Worm (Caenorhabditis elegans) whole organism, mixed stage, embryonic: Measurements from ENCODE around the gene F31E8.4.
A peak's percentile ranks its signal among the peaks of the same experiment; 100 is the strongest.

Experiments
- M03D4.4 ChIP-seq: sonication (generic microtip); optimal IDR thresholded peaks from 2 replicates; lab custom pipeline; 2017; ENCODE audit warnings: mild to moderate bottlenecking, missing genetic modification characterization, missing compliant biosample characterization
- bed-3 ChIP-seq: fragments of 200-800 bp; sonication (Bioruptor generic); optimal IDR thresholded peaks from 3 replicates; lab custom pipeline; 2018; ENCODE audit warnings: mild to moderate bottlenecking, missing genetic modification characterization, moderate library complexity, missing compliant biosample characterization
- blmp-1 ChIP-seq: fragments of 150-350 bp; optimal IDR thresholded peaks from 2 replicates; lab custom pipeline; 2014; ENCODE audit warnings: missing biosample characterization, missing genetic modification characterization
- ceh-39 ChIP-seq: fragments of 150-350 bp; optimal IDR thresholded peaks from 2 replicates; lab custom pipeline; 2014; ENCODE audit warnings: missing biosample characterization, missing genetic modification characterization
- ceh-43 ChIP-seq: fragments of 200-800 bp; sonication (Bioruptor generic); optimal IDR thresholded peaks from 2 replicates; lab custom pipeline; 2018; ENCODE audit warnings: mild to moderate bottlenecking, missing genetic modification characterization, moderate library complexity, missing compliant biosample characterization
- ceh-83 ChIP-seq: fragments of 200-800 bp; sonication (Bioruptor generic); optimal IDR thresholded peaks from 2 replicates; lab custom pipeline; 2018; ENCODE audit warnings: mild to moderate bottlenecking, missing genetic modification characterization, missing compliant biosample characterization
- ces-1 ChIP-seq: fragments of 150-350 bp; optimal IDR thresholded peaks from 2 replicates; lab custom pipeline; 2014; ENCODE audit warnings: missing biosample characterization, missing genetic modification reagents, missing genetic modification characterization
- cnd-1 ChIP-seq: fragments of 200-800 bp; sonication (Bioruptor generic); optimal IDR thresholded peaks from 2 replicates; lab custom pipeline; 2018; ENCODE audit warnings: mild to moderate bottlenecking, missing genetic modification characterization, missing compliant biosample characterization
- drap-1 ChIP-seq: fragments of 200-800 bp; sonication (Bioruptor generic); optimal IDR thresholded peaks from 3 replicates; lab custom pipeline; 2018; ENCODE audit warnings: mild to moderate bottlenecking, missing genetic modification characterization, missing compliant biosample characterization
- elt-1 ChIP-seq: sonication (generic microtip); optimal IDR thresholded peaks from 2 replicates; lab custom pipeline; 2017; ENCODE audit warnings: missing genetic modification characterization, mild to moderate bottlenecking, missing compliant biosample characterization, antibody characterized with exemption, moderate library complexity, borderline replicate concordance; ENCODE audit not compliant: insufficient read depth
- elt-3 ChIP-seq: fragments of 150-350 bp; optimal IDR thresholded peaks from 2 replicates; lab custom pipeline; 2014; ENCODE audit warnings: missing biosample characterization, missing genetic modification characterization
- flh-1 ChIP-seq: fragments of 200-800 bp; sonication (Bioruptor generic); optimal IDR thresholded peaks from 2 replicates; lab custom pipeline; 2018; ENCODE audit warnings: mild to moderate bottlenecking, missing genetic modification characterization, moderate library complexity, missing compliant biosample characterization
- ham-2 ChIP-seq: fragments of 200-800 bp; sonication (Bioruptor generic); optimal IDR thresholded peaks from 2 replicates; lab custom pipeline; 2018; ENCODE audit warnings: mild to moderate bottlenecking, missing genetic modification characterization, missing compliant biosample characterization
- hlh-1 ChIP-seq: fragments of 150-350 bp; optimal IDR thresholded peaks from 2 replicates; lab custom pipeline; 2014; ENCODE audit warnings: missing biosample characterization, missing genetic modification reagents, missing genetic modification characterization
- lin-13 ChIP-seq: fragments of 150-350 bp; optimal IDR thresholded peaks from 2 replicates; lab custom pipeline; 2014; ENCODE audit warnings: missing biosample characterization, missing genetic modification characterization
- lin-32 ChIP-seq: fragments of 200-800 bp; sonication (Bioruptor generic); optimal IDR thresholded peaks from 2 replicates; lab custom pipeline; 2018; ENCODE audit warnings: mild to moderate bottlenecking, missing genetic modification characterization, missing compliant biosample characterization
- lsy-2 ChIP-seq: fragments of 150-350 bp; optimal IDR thresholded peaks from 2 replicates; lab custom pipeline; 2014; ENCODE audit warnings: missing biosample characterization, missing genetic modification characterization
- mab-5 ChIP-seq: fragments of 150-350 bp; optimal IDR thresholded peaks from 2 replicates; lab custom pipeline; 2014; ENCODE audit warnings: missing biosample characterization, missing genetic modification characterization
- mep-1 ChIP-seq: fragments of 150-350 bp; optimal IDR thresholded peaks from 2 replicates; lab custom pipeline; 2017; ENCODE audit warnings: missing biosample characterization, missing genetic modification reagents, missing genetic modification characterization, inconsistent platforms
- mls-2 ChIP-seq: sonication (generic microtip); optimal IDR thresholded peaks from 2 replicates; lab custom pipeline; 2016; ENCODE audit warnings: mild to moderate bottlenecking, missing genetic modification characterization, moderate library complexity, missing compliant biosample characterization
- nhr-12 ChIP-seq: fragments of 150-350 bp; optimal IDR thresholded peaks from 2 replicates; lab custom pipeline; 2014; ENCODE audit warnings: missing biosample characterization, missing genetic modification characterization
- nhr-2 ChIP-seq: fragments of 150-350 bp; optimal IDR thresholded peaks from 2 replicates; lab custom pipeline; 2014; ENCODE audit warnings: missing biosample characterization, missing genetic modification characterization
- nhr-237 ChIP-seq: fragments of 150-350 bp; optimal IDR thresholded peaks from 2 replicates; lab custom pipeline; 2014; ENCODE audit warnings: missing biosample characterization, missing genetic modification characterization
- nhr-28 ChIP-seq: fragments of 150-350 bp; optimal IDR thresholded peaks from 2 replicates; lab custom pipeline; 2014; ENCODE audit warnings: missing biosample characterization, missing genetic modification characterization
- nhr-76 ChIP-seq: sonication (generic microtip); optimal IDR thresholded peaks from 2 replicates; lab custom pipeline; 2017; ENCODE audit warnings: missing biosample characterization, missing genetic modification characterization
- pha-4 ChIP-seq: fragments of 150-350 bp; optimal IDR thresholded peaks from 2 replicates; lab custom pipeline; 2018; ENCODE audit warnings: missing biosample characterization, missing genetic modification reagents, missing genetic modification characterization
- sem-2 ChIP-seq: fragments of 200-800 bp; sonication (Bioruptor generic); optimal IDR thresholded peaks from 2 replicates; lab custom pipeline; 2018; ENCODE audit warnings: mild to moderate bottlenecking, missing genetic modification characterization, missing compliant biosample characterization
- snpc-4 ChIP-seq: fragments of 150-350 bp; optimal IDR thresholded peaks from 2 replicates; lab custom pipeline; 2014; ENCODE audit warnings: missing biosample characterization, missing genetic modification characterization
- sptf-1 ChIP-seq: sonication (generic microtip); optimal IDR thresholded peaks from 2 replicates; lab custom pipeline; 2017; ENCODE audit warnings: mild to moderate bottlenecking, missing genetic modification characterization, moderate library complexity, missing compliant biosample characterization
- tbx-8 ChIP-seq: fragments of 200-800 bp; sonication (Bioruptor generic); optimal IDR thresholded peaks from 2 replicates; lab custom pipeline; 2018; ENCODE audit warnings: mild to moderate bottlenecking, missing genetic modification characterization, moderate library complexity, missing compliant biosample characterization
- unc-120 ChIP-seq: sonication (generic microtip); optimal IDR thresholded peaks from 2 replicates; lab custom pipeline; 2017; ENCODE audit warnings: missing genetic modification characterization, missing compliant biosample characterization; ENCODE audit not compliant: poor library complexity, severe bottlenecking
- unc-39 ChIP-seq: fragments of 150-350 bp; optimal IDR thresholded peaks from 2 replicates; lab custom pipeline; 2014; ENCODE audit warnings: missing biosample characterization, missing genetic modification characterization
- unc-62 ChIP-seq: fragments of 150-350 bp; optimal IDR thresholded peaks from 2 replicates; lab custom pipeline; 2014; ENCODE audit warnings: missing biosample characterization, missing genetic modification reagents, missing genetic modification characterization
- zip-8 ChIP-seq: fragments of 150-350 bp; optimal IDR thresholded peaks from 2 replicates; lab custom pipeline; 2014; ENCODE audit warnings: missing biosample characterization, missing genetic modification characterization
- ztf-11 ChIP-seq: fragments of 150-350 bp; optimal IDR thresholded peaks from 2 replicates; lab custom pipeline; 2014; ENCODE audit warnings: missing biosample characterization, missing genetic modification characterization

Gene F31E8.4

DNA sequence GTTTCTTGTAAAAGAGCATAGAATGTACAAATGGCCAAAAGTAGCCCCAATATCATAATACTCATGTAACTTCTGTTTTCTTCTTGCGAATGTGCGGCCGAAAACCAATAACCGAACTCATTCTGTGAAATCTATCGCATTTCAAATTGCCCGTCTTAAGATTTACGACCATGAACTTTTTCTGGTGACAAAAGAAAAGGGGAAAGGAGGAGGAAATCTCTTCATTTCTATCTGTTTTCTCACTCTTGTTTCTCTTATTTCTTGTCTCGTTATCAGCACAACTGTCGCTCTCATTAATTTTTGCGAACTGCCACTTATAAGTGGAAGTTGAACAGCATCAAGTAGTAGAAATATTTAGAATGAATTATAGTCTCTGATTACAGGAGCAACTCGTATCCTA lies 41.1 kb upstream of the F31E8.4 start:
- peak; percentile 81 for TF ChIP-seq hlh-1 (tag; lab: Kevin White, UChicago)
- peak; percentile 79 for TF ChIP-seq unc-62 (GFP tag; lab: Kevin White, UChicago)
- TF ChIP-seq sptf-1 (tag; lab: Kevin White, UChicago): peak; percentile 30
- no peak for TF ChIP-seq tbx-8 (GFP tag; lab: Kevin White, UChicago)
- TF ChIP-seq nhr-237 (tag; lab: Kevin White, UChicago): no peak
- TF ChIP-seq ham-2 (GFP tag; lab: Kevin White, UChicago): no peak
- TF ChIP-seq unc-120 (tag; lab: Kevin White, UChicago): peak; percentile 72
- no peak for TF ChIP-seq pha-4 (tag; lab: Kevin White, UChicago)
- TF ChIP-seq mab-5 (tag; lab: Kevin White, UChicago): peak; percentile 44

ce11 chrII:6840663-6841062 lies 40.7 kb upstream of the F31E8.4 start:
- no peak for TF ChIP-seq pha-4 (tag; lab: Kevin White, UChicago)
- TF ChIP-seq ces-1 (GFP tag; lab: Kevin White, UChicago): peak; percentile 24

- TF ChIP-seq cnd-1 (tag; lab: Kevin White, UChicago) (peak; percentile 50), unc-120 (tag; lab: Kevin White, UChicago) (peak; percentile 34), mab-5 (tag; lab: Kevin White, UChicago) (no peak), tbx-8 (GFP tag; lab: Kevin White, UChicago) (no peak), blmp-1 (tag; lab: Kevin White, UChicago) (no peak), nhr-2 (tag; lab: Kevin White, UChicago) (peak; percentile 34), hlh-1 (tag; lab: Kevin White, UChicago) (peak; percentile 72), pha-4 (tag; lab: Kevin White, UChicago) (peak; percentile 1), sem-2 (GFP tag; lab: Kevin White, UChicago) (no peak)
These were observed 39.0 kb upstream of the F31E8.4 start for ce11 chrII:6838977-6839376.

DNA sequence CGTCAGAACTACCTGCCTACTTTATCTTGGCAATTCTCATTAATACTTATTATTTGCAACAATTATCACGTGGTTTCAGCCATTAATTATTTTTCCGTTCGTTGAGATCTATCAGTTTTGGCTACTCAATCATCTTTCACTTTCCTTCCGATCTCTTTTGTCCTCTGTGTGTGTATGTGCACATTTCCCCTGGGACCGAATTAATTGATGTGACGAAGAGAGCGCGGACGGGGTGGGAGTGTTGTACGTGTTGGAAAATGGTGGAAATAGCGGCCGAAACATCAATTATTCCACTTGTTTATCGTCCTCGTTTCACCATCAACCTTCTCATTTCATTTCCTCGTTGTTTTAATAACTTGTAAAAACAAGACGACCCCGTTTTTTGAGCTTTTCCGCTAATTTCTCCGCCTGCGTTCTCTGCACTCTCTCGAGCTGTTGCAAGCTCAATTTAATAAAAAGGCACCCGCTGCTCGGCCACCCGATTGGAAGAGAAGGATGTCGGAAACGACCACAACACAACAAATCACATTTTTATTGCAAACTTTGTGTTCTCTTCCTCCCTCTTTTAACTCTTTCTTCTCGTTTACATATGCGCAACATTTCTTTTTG lies 38.4 kb upstream of the F31E8.4 start:
- TF ChIP-seq ceh-39 (tag; lab: Kevin White, UChicago) (no peak), mls-2 (peak; percentile 50), mep-1 (tag; lab: Kevin White, UChicago) (no peak), flh-1 (no peak), ham-2 (GFP tag; lab: Kevin White, UChicago) (peak; percentile 48), elt-1 (tag; lab: Kevin White, UChicago) (no peak), ceh-43 (GFP tag; lab: Kevin White, UChicago) (peak; percentile 82), hlh-1 (tag; lab: Kevin White, UChicago) (no peak), lin-32 (GFP tag; lab: Kevin White, UChicago) (no peak), mab-5 (tag; lab: Kevin White, UChicago) (no peak), drap-1 (GFP tag; lab: Kevin White, UChicago) (no peak), ceh-83 (no peak), ztf-11 (tag; lab: Kevin White, UChicago) (no peak), tbx-8 (GFP tag; lab: Kevin White, UChicago) (no peak), sptf-1 (tag; lab: Kevin White, UChicago) (no peak), snpc-4 (tag; lab: Kevin White, UChicago) (no peak), zip-8 (tag; lab: Kevin White, UChicago) (no peak), M03D4.4 (tag; lab: Kevin White, UChicago) (no peak), lin-13 (tag; lab: Kevin White, UChicago) (no peak), cnd-1 (tag; lab: Kevin White, UChicago) (no peak), bed-3 (GFP tag; lab: Kevin White, UChicago) (no peak), nhr-237 (tag; lab: Kevin White, UChicago) (no peak), nhr-12 (tag; lab: Kevin White, UChicago) (no peak), blmp-1 (tag; lab: Kevin White, UChicago) (no peak), nhr-2 (tag; lab: Kevin White, UChicago) (no peak), elt-3 (tag; lab: Kevin White, UChicago) (no peak), lsy-2 (no peak), nhr-28 (tag; lab: Kevin White, UChicago) (no peak), nhr-76 (tag; lab: Kevin White, UChicago) (no peak), sem-2 (GFP tag; lab: Kevin White, UChicago) (no peak), pha-4 (tag; lab: Kevin White, UChicago) (no peak), unc-39 (tag; lab: Kevin White, UChicago) (no peak), unc-120 (tag; lab: Kevin White, UChicago) (peak; percentile 44), ces-1 (GFP tag; lab: Kevin White, UChicago) (peak; percentile 91), unc-62 (GFP tag; lab: Kevin White, UChicago) (peak; percentile 80)
